Worm (Caenorhabditis elegans): ENCODE data around the gene srz-103.

ce11 chrV:16668473-16668872 is 10.7 kb downstream of the srz-103 start, which contains the start of gene F14F8.9:
- TF ChIP-seq unc-62 (GFP tag; optimal IDR thresholded peaks at IDR 0.05) (no peak), nhr-11 (tag; optimal IDR thresholded peaks at IDR 0.05) (no peak), unc-86 (tag; optimal IDR thresholded peaks at IDR 0.05) (no peak), ama-1 (optimal IDR thresholded peaks at IDR 0.05) (no peak), efl-3 (GFP tag; optimal IDR thresholded peaks at IDR 0.05) (no peak), fos-1 (tag; optimal IDR thresholded peaks at IDR 0.05) (no peak), pqm-1 (tag; optimal IDR thresholded peaks at IDR 0.05) (no peak), tbx-2 (tag; optimal IDR thresholded peaks at IDR 0.05) (no peak), lin-14 (GFP tag; optimal IDR thresholded peaks at IDR 0.05) (no peak), egl-27 (tag; optimal IDR thresholded peaks at IDR 0.05) (no peak)

Data from whole organism, L1 larva.